Fruit fly (Drosophila melanogaster) whole organism, embryonic: Measurements from ENCODE around the gene CG43121.

Experiments used
- Adf1 ChIP-seq: fragments of 200-800 bp; sonication (Bioruptor generic); IDR thresholded peaks from 2 replicates; pipeline ENCODE4 v1.3.6; 2022; ENCODE audit warnings: missing biosample characterization, missing genetic modification characterization
- Aef1 ChIP-seq: fragments of 200-800 bp; sonication (Bioruptor generic); IDR thresholded peaks from 3 replicates; pipeline ENCODE4 v1.3.6; 2022; ENCODE audit warnings: missing biosample characterization, missing genetic modification characterization
- Asciz ChIP-seq: fragments of 200-800 bp; sonication (Bioruptor generic); optimal IDR thresholded peaks from 2 replicates; lab custom pipeline; 2017; ENCODE audit warnings: missing biosample characterization, mild to moderate bottlenecking, missing genetic modification characterization, missing genetic modification reagents
- Bteb2 ChIP-seq: fragments of 200-800 bp; sonication (Bioruptor generic); optimal IDR thresholded peaks from 2 replicates; lab custom pipeline; 2016; ENCODE audit warnings: missing biosample characterization, missing genetic modification characterization
- CG10543 ChIP-seq: fragments of 200-800 bp; sonication (Bioruptor generic); optimal IDR thresholded peaks from 3 replicates; lab custom pipeline; 2017; ENCODE audit warnings: missing biosample characterization, mild to moderate bottlenecking, missing genetic modification characterization, moderate library complexity
- CG11398 ChIP-seq: fragments of 200-800 bp; sonication (Bioruptor generic); optimal IDR thresholded peaks from 2 replicates; lab custom pipeline; 2016; ENCODE audit warnings: missing biosample characterization, missing genetic modification characterization
- CG11695 ChIP-seq: fragments of 200-800 bp; sonication (Bioruptor generic); IDR thresholded peaks from 3 replicates; pipeline ENCODE4 v1.3.6; 2022; ENCODE audit warnings: missing biosample characterization, missing genetic modification characterization
- CG12071 ChIP-seq: fragments of 200-800 bp; sonication (Bioruptor generic); optimal IDR thresholded peaks from 3 replicates; lab custom pipeline; 2018; ENCODE audit warnings: missing biosample characterization, mild to moderate bottlenecking, missing genetic modification characterization
- CG12744 ChIP-seq: fragments of 200-800 bp; sonication (Bioruptor generic); optimal IDR thresholded peaks from 2 replicates; lab custom pipeline; 2016; ENCODE audit warnings: missing biosample characterization, missing genetic modification characterization
- CG13287 ChIP-seq: fragments of 200-800 bp; sonication (Bioruptor generic); IDR thresholded peaks from 2 replicates; pipeline ENCODE4 v1.3.6; 2022; ENCODE audit warnings: missing biosample characterization, missing genetic modification characterization; ENCODE audit not compliant: partially characterized antibody
- CG13624 ChIP-seq: fragments of 200-800 bp; sonication (Bioruptor generic); optimal IDR thresholded peaks from 2 replicates; lab custom pipeline; 2016; ENCODE audit warnings: missing biosample characterization, missing genetic modification characterization
- CG14014 ChIP-seq: fragments of 200-800 bp; sonication (Bioruptor generic); IDR thresholded peaks from 2 replicates; pipeline ENCODE4 v1.3.6; 2022; ENCODE audit warnings: missing biosample characterization, missing genetic modification characterization
- CG15073 ChIP-seq: fragments of 200-800 bp; sonication (Bioruptor generic); optimal IDR thresholded peaks from 2 replicates; lab custom pipeline; 2016; ENCODE audit warnings: missing biosample characterization, missing genetic modification characterization
- CG1529 ChIP-seq: fragments of 200-800 bp; sonication (Bioruptor generic); optimal IDR thresholded peaks from 3 replicates; lab custom pipeline; 2018; ENCODE audit warnings: missing biosample characterization, missing genetic modification characterization
- CG30403 ChIP-seq: fragments of 200-800 bp; sonication (Bioruptor generic); optimal IDR thresholded peaks from 3 replicates; lab custom pipeline; 2016; ENCODE audit warnings: missing biosample characterization, missing genetic modification characterization
- CG8388 ChIP-seq: fragments of 200-800 bp; sonication (Bioruptor generic); optimal IDR thresholded peaks from 2 replicates; lab custom pipeline; 2019; ENCODE audit warnings: missing biosample characterization, mild to moderate bottlenecking, missing genetic modification characterization, moderate library complexity
- CG9876 ChIP-seq: fragments of 200-800 bp; sonication (Bioruptor generic); optimal IDR thresholded peaks from 2 replicates; lab custom pipeline; 2016; ENCODE audit warnings: missing biosample characterization, missing genetic modification characterization
- D19A ChIP-seq: fragments of 200-800 bp; optimal IDR thresholded peaks from 3 replicates; lab custom pipeline; 2019; ENCODE audit warnings: missing biosample characterization, mild to moderate bottlenecking, missing genetic modification characterization, moderate library complexity
- Dad ChIP-seq: fragments of 200-800 bp; sonication (Bioruptor generic); optimal IDR thresholded peaks from 3 replicates; lab custom pipeline; 2016; ENCODE audit warnings: missing biosample characterization, missing genetic modification characterization
- Dek ChIP-seq: fragments of 200-800 bp; sonication (Bioruptor generic); optimal IDR thresholded peaks from 3 replicates; lab custom pipeline; 2019; ENCODE audit warnings: missing biosample characterization, mild to moderate bottlenecking, missing genetic modification characterization, moderate library complexity
- Dp ChIP-seq: fragments of 200-800 bp; sonication (Bioruptor generic); optimal IDR thresholded peaks from 2 replicates; lab custom pipeline; 2018; ENCODE audit warnings: missing biosample characterization, mild to moderate bottlenecking, missing genetic modification characterization, moderate library complexity
- Dref ChIP-seq: fragments of 200-800 bp; sonication (Bioruptor generic); IDR thresholded peaks from 2 replicates; pipeline ENCODE4 v1.3.6; 2022; ENCODE audit warnings: missing biosample characterization, missing genetic modification characterization
- Drgx ChIP-seq: fragments of 200-800 bp; sonication (Bioruptor generic); IDR thresholded peaks from 2 replicates; pipeline ENCODE4 v1.3.6; 2022; ENCODE audit warnings: missing biosample characterization, missing genetic modification characterization
- HHEX ChIP-seq: fragments of 200-800 bp; sonication (Bioruptor generic); optimal IDR thresholded peaks from 3 replicates; lab custom pipeline; 2017; ENCODE audit warnings: missing biosample characterization, mild to moderate bottlenecking, missing genetic modification characterization, missing genetic modification reagents
- HLHmδ ChIP-seq: fragments of 200-800 bp; sonication (Bioruptor generic); optimal IDR thresholded peaks from 2 replicates; lab custom pipeline; 2018; ENCODE audit warnings: missing biosample characterization, mild to moderate bottlenecking, missing genetic modification characterization, moderate library complexity
- MESR4 ChIP-seq: fragments of 200-800 bp; sonication (Bioruptor generic); optimal IDR thresholded peaks from 2 replicates; lab custom pipeline; 2018; ENCODE audit warnings: missing biosample characterization, mild to moderate bottlenecking, missing genetic modification characterization, moderate library complexity
- Mad ChIP-seq: fragments of 200-800 bp; sonication (Bioruptor generic); optimal IDR thresholded peaks from 2 replicates; lab custom pipeline; 2016; ENCODE audit warnings: missing biosample characterization, missing genetic modification characterization
- Mrtf ChIP-seq: fragments of 200-800 bp; sonication (Bioruptor generic); IDR thresholded peaks from 3 replicates; pipeline ENCODE4 v1.3.6; 2022; ENCODE audit warnings: missing biosample characterization, missing genetic modification characterization
- NK7.1 ChIP-seq: fragments of 200-800 bp; sonication (Bioruptor generic); optimal IDR thresholded peaks from 3 replicates; lab custom pipeline; 2016; ENCODE audit warnings: missing biosample characterization, missing genetic modification characterization
- Neu2 ChIP-seq: fragments of 200-800 bp; sonication (Bioruptor generic); optimal IDR thresholded peaks from 3 replicates; lab custom pipeline; 2016; ENCODE audit warnings: missing biosample characterization, missing genetic modification characterization, borderline replicate concordance
- Optix ChIP-seq: fragments of 200-800 bp; sonication (Bioruptor generic); IDR thresholded peaks from 3 replicates; pipeline ENCODE4 v1.3.6; 2022; ENCODE audit warnings: missing biosample characterization, missing genetic modification characterization
- Side ChIP-seq: fragments of 200-800 bp; sonication (Bioruptor generic); optimal IDR thresholded peaks from 2 replicates; lab custom pipeline; 2016; ENCODE audit warnings: missing biosample characterization, missing genetic modification characterization
- TFAM ChIP-seq: fragments of 200-800 bp; sonication (Bioruptor generic); optimal IDR thresholded peaks from 2 replicates; lab custom pipeline; 2017; ENCODE audit warnings: missing biosample characterization, missing genetic modification characterization, inconsistent platforms
- YL-1 ChIP-seq: fragments of 200-800 bp; sonication (Bioruptor generic); optimal IDR thresholded peaks from 3 replicates; lab custom pipeline; 2017; ENCODE audit warnings: missing biosample characterization, mild to moderate bottlenecking, missing genetic modification characterization
- ap ChIP-seq: fragments of 200-800 bp; sonication (Bioruptor generic); IDR thresholded peaks from 2 replicates; pipeline ENCODE4 v1.3.6; 2022; ENCODE audit warnings: missing biosample characterization, missing genetic modification characterization
- cas ChIP-seq: fragments of 200-800 bp; sonication (Bioruptor generic); IDR thresholded peaks from 2 replicates; pipeline ENCODE4 v1.3.6; 2022; ENCODE audit warnings: missing biosample characterization, missing genetic modification characterization
- esg ChIP-seq: fragments of 200-800 bp; sonication (Bioruptor generic); conservative IDR thresholded peaks from 2 replicates; pipeline ENCODE4 v1.3.6; 2022; ENCODE audit warnings: missing biosample characterization, missing genetic modification characterization
- fd102C ChIP-seq: fragments of 200-800 bp; sonication (Bioruptor generic); optimal IDR thresholded peaks from 2 replicates; lab custom pipeline; 2018; ENCODE audit warnings: missing biosample characterization, mild to moderate bottlenecking, missing genetic modification characterization, moderate library complexity
- fru ChIP-seq: fragments of >200 bp; optimal IDR thresholded peaks from 2 replicates; lab custom pipeline; 2017
- gem ChIP-seq: fragments of 200-800 bp; sonication (Bioruptor generic); optimal IDR thresholded peaks from 2 replicates; lab custom pipeline; 2019; ENCODE audit warnings: missing biosample characterization, mild to moderate bottlenecking, missing genetic modification characterization, moderate library complexity
- klu ChIP-seq: fragments of 200-800 bp; sonication (Bioruptor generic); IDR thresholded peaks from 2 replicates; pipeline ENCODE4 v1.3.6; 2022; ENCODE audit warnings: missing biosample characterization, missing genetic modification characterization
- oc ChIP-seq: fragments of 200-800 bp; sonication (Bioruptor generic); optimal IDR thresholded peaks from 2 replicates; lab custom pipeline; 2018; ENCODE audit warnings: missing biosample characterization, mild to moderate bottlenecking, missing genetic modification characterization, moderate library complexity
- pfk ChIP-seq: fragments of 200-800 bp; sonication (Bioruptor generic); optimal IDR thresholded peaks from 2 replicates; lab custom pipeline; 2018; ENCODE audit warnings: missing biosample characterization, mild to moderate bottlenecking, missing genetic modification characterization, moderate library complexity
- rib ChIP-seq: fragments of 200-800 bp; sonication (Bioruptor generic); IDR thresholded peaks from 2 replicates; pipeline ENCODE4 v1.3.6; 2022; ENCODE audit warnings: missing biosample characterization, missing genetic modification characterization
- sim ChIP-seq: fragments of 200-800 bp; sonication (Bioruptor generic); IDR thresholded peaks from 2 replicates; pipeline ENCODE4 v1.3.6; 2022; ENCODE audit warnings: missing biosample characterization, missing genetic modification characterization
- sima ChIP-seq: fragments of 200-800 bp; sonication (Bioruptor generic); optimal IDR thresholded peaks from 2 replicates; lab custom pipeline; 2016; ENCODE audit warnings: missing biosample characterization, missing genetic modification characterization
- ssp ChIP-seq: fragments of 200-800 bp; sonication (Bioruptor generic); IDR thresholded peaks from 2 replicates; pipeline ENCODE4 v1.3.6; 2022; ENCODE audit warnings: missing biosample characterization, missing genetic modification characterization
- tgo ChIP-seq: fragments of 200-800 bp; sonication (Bioruptor generic); IDR thresholded peaks from 3 replicates; pipeline ENCODE4 v1.3.6; 2022; ENCODE audit warnings: missing biosample characterization, missing genetic modification characterization
- tx ChIP-seq: fragments of 200-800 bp; sonication (Bioruptor generic); optimal IDR thresholded peaks from 2 replicates; lab custom pipeline; 2016; ENCODE audit warnings: missing biosample characterization, missing genetic modification characterization
- unc-4 ChIP-seq: fragments of 200-800 bp; sonication (Bioruptor generic); IDR thresholded peaks from 2 replicates; pipeline ENCODE4 v1.3.6; 2022; ENCODE audit warnings: missing biosample characterization, missing genetic modification characterization; ENCODE audit not compliant: partially characterized antibody

CG43121 gene

DNA sequence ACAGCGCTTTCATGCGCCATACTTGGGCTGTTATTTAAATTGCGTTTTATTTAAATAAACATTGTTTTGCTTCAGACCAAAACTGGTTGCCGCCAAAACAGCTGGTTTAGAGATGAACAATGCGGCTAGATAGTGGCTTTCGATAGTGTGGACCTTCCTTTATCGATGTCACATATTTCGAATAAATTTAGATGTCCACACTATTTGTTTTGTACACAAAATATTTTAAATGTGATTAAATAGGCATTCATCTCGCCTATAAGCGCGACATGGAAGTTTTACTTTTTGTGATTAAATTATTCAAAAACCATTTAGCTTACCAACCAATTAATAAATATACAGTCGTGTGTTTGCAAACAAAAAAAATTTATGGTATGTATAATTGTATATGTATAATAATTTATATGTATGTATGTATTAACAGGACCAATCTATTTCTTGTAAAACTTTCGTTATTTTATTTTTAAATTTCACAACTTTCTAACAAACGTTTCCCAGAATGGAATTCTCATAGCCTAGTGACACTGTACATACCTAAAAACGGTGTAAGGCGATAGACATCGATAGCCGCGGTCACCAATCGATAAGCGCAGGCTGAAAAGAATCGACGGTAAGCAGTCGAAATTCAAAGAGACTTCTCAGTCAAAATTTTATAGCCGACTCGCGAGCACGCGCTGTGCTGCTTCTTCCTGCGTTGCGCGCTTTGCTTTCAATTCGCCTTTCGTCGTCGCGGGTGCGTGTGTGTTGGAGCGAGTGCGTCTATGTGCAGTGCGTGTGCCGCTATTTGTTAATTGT lies 40.1 kb downstream of the CG43121 start, which contains the start of the genes RecQ5 and dlp (continued):
- peak; percentile 97 for TF ChIP-seq Dref (GFP tag; lab: Robert Waterston, UW)
- TF ChIP-seq CG9876 (GFP tag; lab: Kevin White, UChicago): no peak
- peak; percentile 59 for TF ChIP-seq rib
- peak; percentile 42 for TF ChIP-seq CG13624 (GFP tag; lab: Kevin White, UChicago)
- peak; percentile 65 for TF ChIP-seq tgo (GFP tag; lab: Robert Waterston, UW)
- TF ChIP-seq pfk (GFP tag; lab: Kevin White, UChicago): peak; percentile 11
- TF ChIP-seq ap (GFP tag; lab: Robert Waterston, UW): peak; percentile 64
- peak; percentile 30 for TF ChIP-seq Side (GFP tag; lab: Kevin White, UChicago)
- TF ChIP-seq ssp (GFP tag; lab: Robert Waterston, UW): peak; percentile 63
- TF ChIP-seq klu (GFP tag; lab: Robert Waterston, UW): no peak
- peak; percentile 48 for TF ChIP-seq oc (tag; lab: Kevin White, UChicago)
- peak; percentile 81 for TF ChIP-seq unc-4
- peak; percentile 38; the same call in 1 of the 3 replicates for TF ChIP-seq CG11695 (GFP tag; lab: Robert Waterston, UW)
- no peak for TF ChIP-seq fd102C (GFP tag; lab: Kevin White, UChicago)
- no peak for TF ChIP-seq fru (lab: Kevin White, UChicago)
- peak; percentile 89 for TF ChIP-seq CG13287 (GFP tag; lab: Robert Waterston, UW)
- TF ChIP-seq CG10543 (GFP tag; lab: Kevin White, UChicago): peak; percentile 86
- peak; percentile 38 for TF ChIP-seq CG1529 (GFP tag; lab: Kevin White, UChicago)
- no peak for TF ChIP-seq sima (GFP tag; lab: Kevin White, UChicago)
- peak; percentile 12 for TF ChIP-seq CG12744 (GFP tag; lab: Kevin White, UChicago)
- TF ChIP-seq CG15073 (GFP tag; lab: Kevin White, UChicago): no peak
- peak; percentile 30 for TF ChIP-seq Bteb2 (GFP tag; lab: Kevin White, UChicago)
- peak; percentile 74 for TF ChIP-seq CG8388 (GFP tag; lab: Kevin White, UChicago)
- TF ChIP-seq HHEX (GFP tag; lab: Kevin White, UChicago): peak; percentile 67
- TF ChIP-seq CG30403 (GFP tag; lab: Kevin White, UChicago): peak; percentile 92
- TF ChIP-seq YL-1: peak; percentile 16
- TF ChIP-seq Asciz: peak; percentile 60
- peak; percentile 74 for TF ChIP-seq HLHmδ (GFP tag; lab: Kevin White, UChicago)
- TF ChIP-seq Drgx: peak; percentile 43
- peak; percentile 7 for TF ChIP-seq Neu2 (GFP tag; lab: Kevin White, UChicago)
- peak; percentile 73 for TF ChIP-seq Dek
- TF ChIP-seq CG11398: no peak
- peak; percentile 64; the same call in 2 of the 3 replicates for TF ChIP-seq Optix
- TF ChIP-seq Adf1: peak; percentile 67
- TF ChIP-seq CG14014: peak; percentile 75
- peak; percentile 78 for TF ChIP-seq cas (GFP tag; lab: Robert Waterston, UW)
- TF ChIP-seq Dp (GFP tag; lab: Kevin White, UChicago): peak; percentile 58
- TF ChIP-seq gem (tag; lab: Kevin White, UChicago): peak; percentile 91
- peak; percentile 54 for TF ChIP-seq Mad (GFP tag; lab: Kevin White, UChicago)
- peak; percentile 47 for TF ChIP-seq tx (GFP tag; lab: Kevin White, UChicago)
- peak; percentile 32 for TF ChIP-seq MESR4 (GFP tag; lab: Kevin White, UChicago)
- peak; percentile 80 for TF ChIP-seq Aef1
- no peak for TF ChIP-seq sim (GFP tag; lab: Robert Waterston, UW)
- TF ChIP-seq Mrtf (GFP tag; lab: Robert Waterston, UW): no peak
- TF ChIP-seq D19A: peak; percentile 69
- TF ChIP-seq NK7.1 (GFP tag; lab: Kevin White, UChicago): peak; percentile 54
- peak; percentile 25 for TF ChIP-seq Dad (GFP tag; lab: Kevin White, UChicago)
- TF ChIP-seq CG12071 (GFP tag; lab: Kevin White, UChicago): peak; percentile 48
- peak; percentile 78 for TF ChIP-seq esg (GFP tag; lab: Robert Waterston, UW)
- no peak for TF ChIP-seq TFAM (GFP tag; lab: Kevin White, UChicago)
